Fruit fly (Drosophila melanogaster): ENCODE data around the gene Zmynd10.

Gene Zmynd10

DNA sequence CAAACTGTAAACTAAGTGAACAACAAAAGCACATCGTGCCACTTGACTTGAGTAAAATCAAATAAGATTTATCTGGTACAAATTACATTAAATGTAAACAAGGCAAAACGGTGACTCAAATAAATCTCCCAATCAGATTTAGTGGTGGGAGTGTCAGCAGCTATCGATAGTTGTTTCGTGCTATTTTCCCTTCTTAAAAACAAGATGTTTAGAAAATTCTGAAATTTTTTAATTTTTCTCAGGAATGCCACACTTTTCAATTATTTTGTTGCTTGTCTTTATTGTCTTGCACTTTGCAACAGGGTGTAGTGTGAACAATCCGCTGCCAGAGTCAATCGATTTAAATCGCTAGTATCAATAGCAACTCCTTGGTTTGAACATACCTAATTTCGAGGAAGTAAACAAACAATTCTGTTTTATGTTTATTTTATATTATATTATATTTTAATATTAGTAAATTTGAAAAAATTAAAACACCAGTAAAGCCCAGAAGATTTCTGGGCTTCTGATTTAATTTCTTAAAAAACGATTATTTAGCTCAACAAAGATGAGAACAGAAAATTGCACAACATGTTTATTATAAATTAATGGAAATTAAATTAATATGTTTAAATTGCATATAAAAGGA lies 10.9 kb downstream of the Zmynd10 start, which contains the start of gene MICAL-like (continued):
- TF ChIP-seq Fer1 (GFP tag; optimal IDR thresholded peaks at IDR 0.05) (no peak), CG15269 (tag; optimal IDR thresholded peaks at IDR 0.05) (no peak), ash1 (GFP tag; optimal IDR thresholded peaks at IDR 0.05) (no peak), CG2678 (tag; optimal IDR thresholded peaks at IDR 0.05) (no peak), Abd-B (GFP tag; optimal IDR thresholded peaks at IDR 0.05) (no peak), Adf1 (GFP tag; IDR thresholded peaks at IDR 0.05) (no peak), CG7928 (GFP tag; optimal IDR thresholded peaks at IDR 0.05) (no peak), CG10267 (tag; optimal IDR thresholded peaks at IDR 0.05) (no peak), Chrac-16 (GFP tag; optimal IDR thresholded peaks at IDR 0.05) (no peak), run (tag; optimal IDR thresholded peaks at IDR 0.05) (no peak), luna (GFP tag; optimal IDR thresholded peaks at IDR 0.05) (no peak), CG12942 (GFP tag; optimal IDR thresholded peaks at IDR 0.05) (no peak), mld (GFP tag; IDR thresholded peaks at IDR 0.05; ENCODE audit: partially characterized antibody) (peak; percentile 68; the same call in 1 of the 3 replicates), Atf3 (GFP tag; optimal IDR thresholded peaks at IDR 0.05) (peak; percentile 18), Spps (tag; optimal IDR thresholded peaks at IDR 0.05) (no peak), CG17612 (GFP tag; IDR thresholded peaks at IDR 0.05) (no peak)

DNA sequence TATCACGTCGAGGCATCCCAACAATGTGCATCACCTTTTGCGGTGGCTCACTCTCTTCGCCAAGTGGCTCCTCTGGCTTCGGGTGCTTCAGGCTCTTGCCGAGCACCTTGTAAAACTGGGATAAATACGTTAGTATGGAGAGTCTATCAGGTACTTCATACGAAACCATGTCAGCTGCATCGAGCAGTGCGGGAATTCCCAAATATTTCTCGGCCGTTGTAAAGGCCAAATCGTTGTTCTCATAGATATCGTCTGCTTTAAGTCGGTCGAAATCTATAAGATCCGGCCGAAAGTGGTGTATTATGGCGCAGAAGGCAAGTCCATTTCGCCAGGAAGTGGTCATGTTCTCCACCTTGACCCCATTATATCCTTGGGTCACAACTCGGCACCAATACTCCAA lies 11.5 kb downstream of the Zmynd10 start:
- TF ChIP-seq dysf (GFP tag; IDR thresholded peaks at IDR 0.05) (no peak), hb (GFP tag; IDR thresholded peaks at IDR 0.05; ENCODE audit: partially characterized antibody) (0 out of 3 replicates have a peak, but pooled peaks have one; percentile 49), CG2120 (GFP tag; optimal IDR thresholded peaks at IDR 0.05) (no peak), CG32532 (GFP tag; IDR thresholded peaks at IDR 0.05) (no peak), CG2116 (GFP tag; optimal IDR thresholded peaks at IDR 0.05) (no peak), tap (tag; optimal IDR thresholded peaks at IDR 0.05) (no peak), amos (GFP tag; IDR thresholded peaks at IDR 0.05; ENCODE audit: partially characterized antibody) (no peak), kah (GFP tag; optimal IDR thresholded peaks at IDR 0.05) (no peak)

dm6 chr3L:13011511-13011910 lies 14.7 kb downstream of the Zmynd10 start, which contains the start of gene Cul6:
TSS of gene Cul6 (minus strand) at chr3L:13011685.
- TF ChIP-seq CG17385 (GFP tag; optimal IDR thresholded peaks at IDR 0.05) = no peak
- TF ChIP-seq CG9797 (GFP tag; optimal IDR thresholded peaks at IDR 0.05) = no peak
- TF ChIP-seq Dref (GFP tag; IDR thresholded peaks at IDR 0.05) = peak; percentile 55
- TF ChIP-seq ssp (GFP tag; IDR thresholded peaks at IDR 0.05) = peak; percentile 60
- no peak for TF ChIP-seq CG12769 (tag; optimal IDR thresholded peaks at IDR 0.05)
- peak; percentile 32 for TF ChIP-seq Scr (GFP tag; IDR thresholded peaks at IDR 0.05; ENCODE audit: partially characterized antibody)
- TF ChIP-seq CG18619 (GFP tag; optimal IDR thresholded peaks at IDR 0.05) = no peak
- no peak for TF ChIP-seq zf30C (GFP tag; optimal IDR thresholded peaks at IDR 0.05)
- no peak for TF ChIP-seq pho (GFP tag; optimal IDR thresholded peaks at IDR 0.05)
- TF ChIP-seq pzg (GFP tag; optimal IDR thresholded peaks at IDR 0.05) = peak; percentile 22
- TF ChIP-seq B-H2 (GFP tag; optimal IDR thresholded peaks at IDR 0.05) = no peak
- TF ChIP-seq stwl (tag; optimal IDR thresholded peaks at IDR 0.05) = peak; percentile 29
- TF ChIP-seq CG31441 (GFP tag; IDR thresholded peaks at IDR 0.05) = no peak
- TF ChIP-seq ci (GFP tag; IDR thresholded peaks at IDR 0.05) = no peak
- TF ChIP-seq CG8290 (GFP tag; optimal IDR thresholded peaks at IDR 0.05) = no peak
- TF ChIP-seq CG8290 (tag; optimal IDR thresholded peaks at IDR 0.05) = no peak
- peak; percentile 32; the same call in 1 of the 2 replicates for TF ChIP-seq amos (GFP tag; IDR thresholded peaks at IDR 0.05; ENCODE audit: partially characterized antibody)
- TF ChIP-seq Sry-δ (GFP tag; optimal IDR thresholded peaks at IDR 0.05) = peak; percentile 57
- TF ChIP-seq klu (GFP tag; IDR thresholded peaks at IDR 0.05) = no peak
- TF ChIP-seq sima (GFP tag; optimal IDR thresholded peaks at IDR 0.05) = no peak
- peak; percentile 23 for TF ChIP-seq sens (GFP tag)
- peak; percentile 29 for TF ChIP-seq exex (tag; optimal IDR thresholded peaks at IDR 0.05)
- TF ChIP-seq zen (tag; optimal IDR thresholded peaks at IDR 0.05) = peak; percentile 29
- TF ChIP-seq Stat92E (GFP tag; optimal IDR thresholded peaks at IDR 0.05) = no peak
- peak; percentile 52 for TF ChIP-seq Med (GFP tag)
- TF ChIP-seq CG16813 (GFP tag; IDR thresholded peaks at IDR 0.05; ENCODE audit: partially characterized antibody) = 0 out of 3 replicates have a peak, but pooled peaks have one; percentile 35
